Fruit fly (Drosophila melanogaster): Measurements from ENCODE around the gene CecC.

Gene CecC

dm6 chr3R:30236994-30237393 is 20.7 kb downstream of the CecC start (continued):
- TF ChIP-seq CG31224 (GFP tag; IDR thresholded peaks at IDR 0.05) = no peak
- no peak for TF ChIP-seq CG6254 (GFP tag; optimal IDR thresholded peaks at IDR 0.05)
- TF ChIP-seq CTCF (GFP tag; optimal IDR thresholded peaks at IDR 0.05) = peak; percentile 28

dm6 chr3R:30237634-30238033 is 21.4 kb downstream of the CecC start, which contains the start of gene CG43448:
Gene CG43448, minus strand, starts transcription at chr3R:30237734.
- no peak for TF ChIP-seq CG12659 (GFP tag; optimal IDR thresholded peaks at IDR 0.05)
- no peak for TF ChIP-seq cwo (GFP tag; optimal IDR thresholded peaks at IDR 0.05)
- no peak for TF ChIP-seq Ets65A (GFP tag)
- TF ChIP-seq Gug (GFP tag; IDR thresholded peaks at IDR 0.05) = no peak
- no peak for TF ChIP-seq Dfd (GFP tag; optimal IDR thresholded peaks at IDR 0.05)

dm6 chr3R:30240245-30240644 is 24.0 kb downstream of the CecC start:
- TF ChIP-seq nerfin-2 (GFP tag; IDR thresholded peaks at IDR 0.05; ENCODE audit: partially characterized antibody) (0 out of 2 replicates have a peak, but pooled peaks have one; percentile 31), CG3281 (GFP tag; optimal IDR thresholded peaks at IDR 0.05) (no peak), NfI (GFP tag; optimal IDR thresholded peaks at IDR 0.05) (no peak), CG8478 (optimal IDR thresholded peaks at IDR 0.05) (no peak), z (GFP tag; IDR thresholded peaks at IDR 0.05) (peak; percentile 44; the same call in 1 of the 3 replicates), MBD-R2 (GFP tag; IDR thresholded peaks at IDR 0.05) (no peak), caup (GFP tag; optimal IDR thresholded peaks at IDR 0.05; ENCODE audit: severe bottlenecking) (no peak), NC2α (GFP tag; optimal IDR thresholded peaks at IDR 0.05) (no peak), Scr (GFP tag; IDR thresholded peaks at IDR 0.05; ENCODE audit: partially characterized antibody) (no peak), CG12659 (GFP tag; optimal IDR thresholded peaks at IDR 0.05) (no peak), Oaz (GFP tag; IDR thresholded peaks at IDR 0.05) (no peak), kni (GFP tag; optimal IDR thresholded peaks at IDR 0.05) (peak; percentile 8), vvl (GFP tag; IDR thresholded peaks at IDR 0.05) (peak; percentile 72), gcm (GFP tag; optimal IDR thresholded peaks at IDR 0.05) (no peak), CG1233 (GFP tag; optimal IDR thresholded peaks at IDR 0.05) (no peak), Awh (GFP tag; IDR thresholded peaks at IDR 0.05) (no peak), Blimp-1 (GFP tag; optimal IDR thresholded peaks at IDR 0.05) (peak; percentile 74), tup (GFP tag; optimal IDR thresholded peaks at IDR 0.05) (no peak), abd-A (tag; optimal IDR thresholded peaks at IDR 0.05) (peak; percentile 14)

dm6 chr3R:30243262-30243815 is 27.1 kb downstream of the CecC start, which contains the start of gene CG9737:
Gene CG9737, minus strand, starts transcription at chr3R:30243312.
- TF ChIP-seq CTCF (GFP tag; optimal IDR thresholded peaks at IDR 0.05) = peak; percentile 48
- peak; percentile 61 for TF ChIP-seq CG13894 (tag; optimal IDR thresholded peaks at IDR 0.05)
- TF ChIP-seq kni (GFP tag; optimal IDR thresholded peaks at IDR 0.05) = peak; percentile 8
- TF ChIP-seq crp (GFP tag; optimal IDR thresholded peaks at IDR 0.05) = peak in 1 of 2 experiments; percentile 58
- TF ChIP-seq CG13287 (GFP tag; IDR thresholded peaks at IDR 0.05; ENCODE audit: partially characterized antibody) = peak; percentile 34; the same call in 1 of the 2 replicates
- TF ChIP-seq CG15514 (GFP tag; optimal IDR thresholded peaks at IDR 0.05) = peak; percentile 5
- peak; percentile 11 for TF ChIP-seq mirr (GFP tag; optimal IDR thresholded peaks at IDR 0.05)
- no peak for TF ChIP-seq ind (GFP tag; optimal IDR thresholded peaks at IDR 0.05)
- no peak for TF ChIP-seq CG31224 (GFP tag; IDR thresholded peaks at IDR 0.05)
- peak; percentile 51 for TF ChIP-seq CG10543 (GFP tag; optimal IDR thresholded peaks at IDR 0.05)
- no peak for TF ChIP-seq row (GFP tag; IDR thresholded peaks at IDR 0.05)
- peak; percentile 20 for TF ChIP-seq run (tag; optimal IDR thresholded peaks at IDR 0.05)
- TF ChIP-seq ac (GFP tag; optimal IDR thresholded peaks at IDR 0.05) = no peak
- TF ChIP-seq knrl (GFP tag; IDR thresholded peaks at IDR 0.05; ENCODE audit: partially characterized antibody) = no peak
- no peak for TF ChIP-seq CG11723 (GFP tag; optimal IDR thresholded peaks at IDR 0.05)
- TF ChIP-seq CG12071 (GFP tag; optimal IDR thresholded peaks at IDR 0.05) = no peak
- no peak for TF ChIP-seq cwo (GFP tag; optimal IDR thresholded peaks at IDR 0.05)
- peak; percentile 68 for TF ChIP-seq CG15269 (tag; optimal IDR thresholded peaks at IDR 0.05)
- TF ChIP-seq CG4360 (GFP tag; IDR thresholded peaks at IDR 0.05) = no peak
- TF ChIP-seq nau (GFP tag; optimal IDR thresholded peaks at IDR 0.05) = peak; percentile 19
- no peak for TF ChIP-seq CG18764 (GFP tag; optimal IDR thresholded peaks at IDR 0.05)
- TF ChIP-seq CG17912 (GFP tag; optimal IDR thresholded peaks at IDR 0.05) = no peak
- TF ChIP-seq CG7928 (GFP tag; optimal IDR thresholded peaks at IDR 0.05) = no peak

All from whole organism, embryonic.